Fruit fly (Drosophila melanogaster) whole organism, adult: ENCODE data around the gene Tie.

Source experiments
- CG11617 ChIP-seq: fragments of 200-800 bp; sonication (Bioruptor generic); optimal IDR thresholded peaks from 2 replicates; lab custom pipeline; 2017; ENCODE audit warnings: mild to moderate bottlenecking, missing biosample characterization, missing genetic modification reagents, missing genetic modification characterization
- CG12768 ChIP-seq: fragments of 200-800 bp; sonication (Bioruptor generic); optimal IDR thresholded peaks from 2 replicates; lab custom pipeline; 2017; ENCODE audit warnings: missing biosample characterization, missing genetic modification characterization, mild to moderate bottlenecking, moderate library complexity, missing genetic modification reagents
- CG14711 ChIP-seq: fragments of 200-800 bp; sonication (Bioruptor generic); optimal IDR thresholded peaks from 2 replicates; lab custom pipeline; 2018; ENCODE audit warnings: missing biosample characterization, mild to moderate bottlenecking, missing genetic modification characterization, moderate library complexity
- CG1620 ChIP-seq: fragments of 200-800 bp; sonication (Bioruptor generic); optimal IDR thresholded peaks from 2 replicates; lab custom pipeline; 2016; ENCODE audit warnings: missing biosample characterization, missing genetic modification characterization
- CG33017 ChIP-seq: fragments of 200-800 bp; sonication (Bioruptor generic); optimal IDR thresholded peaks from 2 replicates; lab custom pipeline; 2018; ENCODE audit warnings: missing biosample characterization, mild to moderate bottlenecking, missing genetic modification characterization, moderate library complexity
- CG5204 ChIP-seq: fragments of 200-800 bp; sonication (Bioruptor generic); optimal IDR thresholded peaks from 2 replicates; lab custom pipeline; 2016; ENCODE audit warnings: missing biosample characterization, missing genetic modification characterization
- CG7045 ChIP-seq: fragments of 200-800 bp; sonication (Bioruptor generic); optimal IDR thresholded peaks from 2 replicates; lab custom pipeline; 2017; ENCODE audit warnings: missing biosample characterization, mild to moderate bottlenecking, missing genetic modification characterization
- CG7101 ChIP-seq: fragments of 200-800 bp; sonication (Bioruptor generic); optimal IDR thresholded peaks from 2 replicates; lab custom pipeline; 2018; ENCODE audit warnings: missing biosample characterization, mild to moderate bottlenecking, missing genetic modification characterization, moderate library complexity
- Clk ChIP-seq: fragments of 200-800 bp; sonication (Bioruptor generic); optimal IDR thresholded peaks from 2 replicates; lab custom pipeline; 2017; ENCODE audit warnings: missing biosample characterization, missing genetic modification characterization
- Crg-1 ChIP-seq: fragments of 200-800 bp; sonication (Bioruptor generic); optimal IDR thresholded peaks from 2 replicates; lab custom pipeline; 2016; ENCODE audit warnings: missing biosample characterization, missing genetic modification characterization
- Hr96 ChIP-seq: fragments of 200-800 bp; sonication (Bioruptor generic); optimal IDR thresholded peaks from 2 replicates; lab custom pipeline; 2016; ENCODE audit warnings: missing biosample characterization, missing genetic modification characterization
- Mnt ChIP-seq: fragments of 200-800 bp; sonication (Bioruptor generic); optimal IDR thresholded peaks from 2 replicates; lab custom pipeline; 2016; ENCODE audit warnings: missing biosample characterization, mild to moderate bottlenecking, missing genetic modification characterization
- bab1 ChIP-seq: fragments of 200-800 bp; sonication (Bioruptor generic); optimal IDR thresholded peaks from 3 replicates; lab custom pipeline; 2019; ENCODE audit warnings: missing biosample characterization, mild to moderate bottlenecking, missing genetic modification characterization, moderate library complexity
- cic ChIP-seq: fragments of 200-800 bp; sonication (Bioruptor generic); optimal IDR thresholded peaks from 2 replicates; lab custom pipeline; 2017; ENCODE audit warnings: missing biosample characterization, mild to moderate bottlenecking, missing genetic modification characterization, moderate library complexity
- cnc ChIP-seq, 2 experiments: fragments of >200 bp; optimal IDR thresholded peaks; 2 replicates each; lab custom pipeline; 2017
- kay ChIP-seq: fragments of 200-800 bp; sonication (Bioruptor generic); peaks from one replicate; lab custom pipeline; 2016; ENCODE audit warnings: missing biosample characterization, missing genetic modification characterization, borderline replicate concordance
- ovo ChIP-seq: fragments of 200-800 bp; sonication (Bioruptor generic); optimal IDR thresholded peaks from 2 replicates; lab custom pipeline; 2016; ENCODE audit warnings: missing biosample characterization, missing genetic modification characterization
- pad ChIP-seq: fragments of 200-800 bp; sonication (Bioruptor generic); optimal IDR thresholded peaks from 3 replicates; lab custom pipeline; 2017; ENCODE audit warnings: missing biosample characterization, missing genetic modification characterization, mild to moderate bottlenecking, moderate library complexity, missing genetic modification reagents
- tj ChIP-seq: fragments of 200-800 bp; sonication (Bioruptor generic); optimal IDR thresholded peaks from 3 replicates; lab custom pipeline; 2017; ENCODE audit warnings: missing biosample characterization, mild to moderate bottlenecking, missing genetic modification characterization, moderate library complexity
- toe ChIP-seq: fragments of 200-800 bp; sonication (Bioruptor generic); optimal IDR thresholded peaks from 2 replicates; lab custom pipeline; 2016; ENCODE audit warnings: missing biosample characterization, missing genetic modification characterization

The Tie gene

DNA sequence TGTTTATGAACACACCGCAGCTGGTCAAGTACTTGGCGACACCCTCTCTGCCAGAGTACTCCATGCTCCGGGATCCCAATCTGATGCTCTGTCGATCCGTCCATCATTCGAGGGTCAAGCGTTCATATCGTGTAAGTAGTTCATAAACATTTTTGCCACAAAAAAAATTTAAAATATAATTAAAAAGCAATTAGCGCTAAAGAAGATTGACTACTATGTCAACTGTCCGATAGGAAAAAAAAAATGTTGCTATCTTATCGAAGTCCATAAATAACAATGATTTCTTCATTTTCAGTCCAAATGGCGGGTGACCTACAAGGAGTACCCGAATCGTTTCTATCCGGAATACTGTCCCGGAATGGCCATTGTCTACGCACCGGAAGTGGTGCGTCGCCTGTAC lies 19.9 kb upstream of the Tie start:
- TF ChIP-seq Clk (GFP tag; lab: Kevin White, UChicago) (no peak), tj (GFP tag; lab: Kevin White, UChicago) (no peak), Crg-1 (GFP tag; lab: Kevin White, UChicago) (no peak), CG7101 (tag; lab: Kevin White, UChicago) (no peak), kay (no peak), CG33017 (tag; lab: Kevin White, UChicago) (no peak), bab1 (GFP tag; lab: Kevin White, UChicago) (no peak), pad (no peak), Mnt (GFP tag; lab: Kevin White, UChicago) (no peak), CG7045 (GFP tag; lab: Kevin White, UChicago) (no peak), ovo (GFP tag; lab: Kevin White, UChicago) (no peak), cnc (optimal IDR thresholded peaks at IDR 0.05; lab: Kevin White, UChicago) (no peak), CG1620 (GFP tag; lab: Kevin White, UChicago) (no peak), toe (GFP tag; lab: Kevin White, UChicago) (no peak), cic (no peak), CG5204 (no peak)

DNA sequence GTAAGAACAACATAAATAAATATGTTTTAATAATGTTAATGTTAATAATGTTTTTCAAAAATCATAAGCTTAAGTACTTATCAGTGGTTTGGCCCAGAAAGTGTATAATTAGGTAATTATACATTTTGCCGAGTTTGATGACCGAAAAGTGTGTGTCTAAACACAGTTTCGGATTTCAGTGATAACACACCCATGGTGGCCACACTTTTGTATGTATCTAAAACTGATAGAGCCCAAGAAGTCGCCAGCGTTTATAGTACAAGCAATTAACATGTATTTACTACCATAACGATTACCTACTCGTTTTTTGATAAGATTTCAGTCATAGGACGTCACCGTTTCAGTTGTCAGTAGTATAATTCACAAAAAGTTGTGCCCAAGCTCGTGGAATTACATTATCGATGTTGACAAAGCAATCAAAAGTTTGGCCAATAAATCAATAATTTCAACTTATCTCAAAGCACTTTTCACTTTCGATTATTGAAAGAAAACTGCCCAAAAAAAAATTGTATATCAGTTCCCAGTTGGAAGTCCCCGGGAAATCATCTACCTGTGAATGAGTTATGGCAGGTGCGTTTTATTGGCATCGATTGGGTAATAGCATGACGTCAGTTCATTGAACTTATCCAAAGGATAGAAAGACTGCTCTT lies 18.3 kb upstream of the Tie start:
- no peak for TF ChIP-seq CG11617 (GFP tag; lab: Kevin White, UChicago)
- peak; percentile 27 for TF ChIP-seq cic

DNA sequence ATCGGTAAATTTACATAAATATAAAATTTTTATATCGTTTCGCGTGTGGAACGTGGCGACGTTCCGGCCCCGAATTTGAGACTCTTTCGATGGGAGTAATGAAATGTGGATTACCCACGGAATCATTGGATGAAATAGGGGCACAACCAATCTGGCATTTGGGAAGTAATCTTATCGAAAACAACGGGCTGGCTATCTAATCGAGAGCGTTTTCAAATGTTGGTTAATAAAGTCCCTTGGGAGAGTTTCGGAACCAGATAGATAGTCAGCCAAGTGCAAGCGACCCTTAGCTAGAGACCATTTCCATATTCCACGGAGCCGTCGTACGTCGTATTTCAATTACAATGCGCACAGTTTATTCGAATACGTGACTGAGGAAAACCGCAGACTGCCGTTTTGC lies 17.4 kb upstream of the Tie start:
- TF ChIP-seq Mnt (GFP tag; lab: Kevin White, UChicago) (no peak), tj (GFP tag; lab: Kevin White, UChicago) (no peak), kay (no peak), pad (no peak), bab1 (GFP tag; lab: Kevin White, UChicago) (no peak)

dm6 chr3L:4548380-4548779 lies 16.4 kb upstream of the Tie start:
- TF ChIP-seq ovo (GFP tag; lab: Kevin White, UChicago) (no peak), CG12768 (GFP tag; lab: Kevin White, UChicago) (no peak), CG7101 (tag; lab: Kevin White, UChicago) (no peak), CG14711 (tag; lab: Kevin White, UChicago) (no peak), CG7045 (GFP tag; lab: Kevin White, UChicago) (no peak), cnc (optimal IDR thresholded peaks at IDR 0.05; lab: Kevin White, UChicago) (no peak), Crg-1 (GFP tag; lab: Kevin White, UChicago) (no peak), CG11617 (GFP tag; lab: Kevin White, UChicago) (no peak), Mnt (GFP tag; lab: Kevin White, UChicago) (no peak), CG5204 (no peak), CG33017 (tag; lab: Kevin White, UChicago) (no peak), toe (GFP tag; lab: Kevin White, UChicago) (no peak), CG1620 (GFP tag; lab: Kevin White, UChicago) (no peak), kay (no peak), pad (no peak), tj (GFP tag; lab: Kevin White, UChicago) (no peak)

DNA sequence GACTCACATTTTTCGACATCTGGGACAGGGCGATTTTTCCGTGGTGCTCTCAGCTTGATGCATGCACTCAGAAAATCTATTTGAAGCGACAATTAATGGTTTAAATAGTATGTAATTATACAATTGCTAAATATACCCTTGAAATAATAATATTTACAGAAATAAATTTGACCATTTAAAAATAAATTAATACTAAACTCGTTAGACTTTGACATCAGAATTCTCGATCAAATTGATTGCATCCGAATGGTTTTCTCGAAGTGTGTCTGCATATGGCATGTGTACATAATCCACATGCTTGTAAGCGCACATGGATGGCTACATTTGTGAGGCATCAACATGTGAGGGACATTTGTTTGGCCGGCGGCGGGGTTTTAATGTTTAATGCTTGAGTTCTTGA lies 14.7 kb upstream of the Tie start:
- TF ChIP-seq Crg-1 (GFP tag; lab: Kevin White, UChicago) (no peak), Hr96 (no peak), CG33017 (tag; lab: Kevin White, UChicago) (no peak), CG11617 (GFP tag; lab: Kevin White, UChicago) (no peak), toe (GFP tag; lab: Kevin White, UChicago) (no peak), tj (GFP tag; lab: Kevin White, UChicago) (no peak)

DNA sequence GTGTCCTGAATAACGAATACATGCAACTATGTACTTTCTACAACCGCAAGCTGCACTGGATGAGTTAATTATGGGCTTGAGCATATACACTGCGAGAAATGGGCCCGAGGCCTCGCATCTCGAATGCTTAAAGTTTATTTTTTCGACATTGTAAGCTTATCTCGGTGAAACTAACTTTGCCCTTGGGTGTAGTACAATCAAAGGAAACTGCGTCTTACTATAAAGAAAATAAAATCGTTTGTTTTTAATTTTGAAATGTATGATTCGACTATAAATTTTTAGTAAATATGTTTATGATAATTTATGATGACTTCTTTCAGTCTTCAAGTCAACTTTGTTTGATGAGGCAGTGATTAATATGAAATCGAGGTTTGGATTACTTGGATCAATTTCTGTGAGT lies 13.8 kb upstream of the Tie start:
- TF ChIP-seq kay (no peak), CG7101 (tag; lab: Kevin White, UChicago) (no peak), CG33017 (tag; lab: Kevin White, UChicago) (no peak), Mnt (GFP tag; lab: Kevin White, UChicago) (no peak), toe (GFP tag; lab: Kevin White, UChicago) (no peak), ovo (GFP tag; lab: Kevin White, UChicago) (no peak), Hr96 (no peak), Clk (GFP tag; lab: Kevin White, UChicago) (no peak), pad (no peak), tj (GFP tag; lab: Kevin White, UChicago) (no peak), bab1 (GFP tag; lab: Kevin White, UChicago) (no peak), CG14711 (tag; lab: Kevin White, UChicago) (no peak), CG7045 (GFP tag; lab: Kevin White, UChicago) (no peak), CG11617 (GFP tag; lab: Kevin White, UChicago) (no peak), cnc (optimal IDR thresholded peaks at IDR 0.05; lab: Kevin White, UChicago) (no peak), CG12768 (GFP tag; lab: Kevin White, UChicago) (no peak), CG5204 (no peak)

DNA sequence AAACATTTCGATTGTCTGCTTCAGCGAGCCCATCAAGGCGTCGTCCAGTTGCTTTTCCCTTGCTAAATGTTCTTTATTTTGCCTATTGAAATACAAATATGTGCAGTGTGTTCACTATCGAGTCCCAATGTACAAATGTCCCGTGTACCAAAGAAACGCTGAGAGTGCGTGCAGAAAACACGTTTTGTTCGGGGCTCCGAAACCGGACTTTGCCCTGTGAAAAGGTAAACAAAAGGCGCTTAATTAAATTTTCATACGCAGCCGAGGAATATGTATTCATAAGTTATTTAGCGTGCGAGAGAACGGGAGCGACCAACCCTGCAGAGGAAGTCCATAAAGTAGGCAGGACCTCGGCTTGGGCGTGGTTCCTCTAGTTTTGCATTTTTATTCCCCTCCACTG lies 13.2 kb upstream of the Tie start:
- no peak for TF ChIP-seq CG5204
- no peak for TF ChIP-seq Mnt (GFP tag; lab: Kevin White, UChicago)
- no peak for TF ChIP-seq CG14711 (tag; lab: Kevin White, UChicago)
- TF ChIP-seq Clk (GFP tag; lab: Kevin White, UChicago) = no peak
- no peak for TF ChIP-seq CG7045 (GFP tag; lab: Kevin White, UChicago)
- TF ChIP-seq pad = no peak
- no peak for TF ChIP-seq toe (GFP tag; lab: Kevin White, UChicago)
- TF ChIP-seq ovo (GFP tag; lab: Kevin White, UChicago) = no peak
- no peak for TF ChIP-seq Hr96
- no peak for TF ChIP-seq CG11617 (GFP tag; lab: Kevin White, UChicago)
